Fruit fly (Drosophila melanogaster): ENCODE data around the gene CG42359.

CG42359 gene

DNA sequence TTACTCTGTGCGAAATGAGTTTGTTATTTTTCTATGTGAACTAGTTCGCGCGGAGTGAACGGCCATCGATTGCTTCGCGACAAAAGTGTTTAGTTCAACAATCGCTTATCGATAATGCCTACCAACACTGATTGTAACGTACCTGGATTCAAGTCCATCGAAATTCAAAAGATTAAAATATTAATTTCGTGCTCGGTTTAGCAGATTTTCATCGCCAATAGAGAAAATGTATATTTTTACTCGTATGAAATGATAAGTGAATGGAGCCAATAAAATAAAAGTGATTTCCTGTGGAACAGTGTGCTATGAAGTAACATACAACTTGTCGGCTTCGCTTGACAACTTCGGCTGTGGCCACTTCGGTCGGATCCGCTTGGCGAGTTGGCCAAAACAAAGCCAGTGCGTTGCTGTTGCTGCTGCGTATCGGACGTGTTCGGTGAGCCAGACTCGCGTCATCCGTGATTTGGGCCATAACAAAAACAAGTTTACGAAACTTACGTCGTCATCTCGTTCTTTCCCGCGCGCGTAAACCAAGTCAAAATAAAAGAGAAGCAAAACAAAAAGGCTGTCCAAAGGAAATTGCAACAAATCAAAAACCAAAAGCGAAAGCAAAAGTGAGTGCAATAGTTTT lies 18.3 kb upstream of the CG42359 start, which contains the start of the genes CG5555 and myd (continued):
- no peak for TF ChIP-seq CG15601 (tag; optimal IDR thresholded peaks at IDR 0.05)
- peak; percentile 32 for TF ChIP-seq corto (GFP tag; optimal IDR thresholded peaks at IDR 0.05)
- no peak for TF ChIP-seq CG10321 (GFP tag; IDR thresholded peaks at IDR 0.05)
- TF ChIP-seq Side (GFP tag; optimal IDR thresholded peaks at IDR 0.05): no peak
- TF ChIP-seq mld (GFP tag; IDR thresholded peaks at IDR 0.05; ENCODE audit: partially characterized antibody): peak; percentile 52; the same call in 1 of the 3 replicates
- TF ChIP-seq row (GFP tag; IDR thresholded peaks at IDR 0.05): peak; percentile 47; the same call in 1 of the 3 replicates
- TF ChIP-seq CG18619 (GFP tag; optimal IDR thresholded peaks at IDR 0.05): peak; percentile 21
- TF ChIP-seq CG8944 (GFP tag; optimal IDR thresholded peaks at IDR 0.05): no peak
- TF ChIP-seq Lpt (GFP tag; optimal IDR thresholded peaks at IDR 0.05): no peak
- no peak for TF ChIP-seq CG7987 (GFP tag; optimal IDR thresholded peaks at IDR 0.05)
- TF ChIP-seq CG9437 (GFP tag; optimal IDR thresholded peaks at IDR 0.05): no peak
- TF ChIP-seq CG15269 (tag; optimal IDR thresholded peaks at IDR 0.05): no peak
- TF ChIP-seq cg (GFP tag; optimal IDR thresholded peaks at IDR 0.05): no peak
- peak; percentile 50 for TF ChIP-seq HmgZ (tag; optimal IDR thresholded peaks at IDR 0.05)
- TF ChIP-seq B-H2 (GFP tag; optimal IDR thresholded peaks at IDR 0.05): peak; percentile 59
- TF ChIP-seq shn (GFP tag; optimal IDR thresholded peaks at IDR 0.05): peak; percentile 13
- TF ChIP-seq Ptx1 (GFP tag; IDR thresholded peaks at IDR 0.05): no peak
- peak; percentile 0 for TF ChIP-seq CG10147 (GFP tag; optimal IDR thresholded peaks at IDR 0.05)
- TF ChIP-seq CG7839 (tag; optimal IDR thresholded peaks at IDR 0.05): peak; percentile 59
- peak; percentile 21 for TF ChIP-seq CG11398 (GFP tag; optimal IDR thresholded peaks at IDR 0.05)
- TF ChIP-seq CG4707 (GFP tag; optimal IDR thresholded peaks at IDR 0.05): no peak
- no peak for TF ChIP-seq ewg (GFP tag; optimal IDR thresholded peaks at IDR 0.05)
- TF ChIP-seq Jarid2 (GFP tag; optimal IDR thresholded peaks at IDR 0.05): peak; percentile 65
- TF ChIP-seq YL-1 (GFP tag; optimal IDR thresholded peaks at IDR 0.05): peak; percentile 44
- TF ChIP-seq Camta (GFP tag; optimal IDR thresholded peaks at IDR 0.05): peak; percentile 28
- no peak for TF ChIP-seq jigr1 (GFP tag; IDR thresholded peaks at IDR 0.05)
- TF ChIP-seq tll (GFP tag; optimal IDR thresholded peaks at IDR 0.05): no peak
- TF ChIP-seq dati (GFP tag; IDR thresholded peaks at IDR 0.05): no peak
- TF ChIP-seq Hmr (GFP tag; optimal IDR thresholded peaks at IDR 0.05): peak; percentile 60
- TF ChIP-seq CG16779 (GFP tag; IDR thresholded peaks at IDR 0.05): no peak
- peak; percentile 96 for TF ChIP-seq CG5180 (GFP tag; optimal IDR thresholded peaks at IDR 0.05)
- TF ChIP-seq D (optimal IDR thresholded peaks at IDR 0.05): no peak
- no peak for TF ChIP-seq D (GFP tag; optimal IDR thresholded peaks at IDR 0.05)
- no peak for TF ChIP-seq CG9215 (GFP tag; IDR thresholded peaks at IDR 0.05)
- TF ChIP-seq fd64A (GFP tag; optimal IDR thresholded peaks at IDR 0.05): no peak
- TF ChIP-seq nerfin-2 (GFP tag; IDR thresholded peaks at IDR 0.05; ENCODE audit: partially characterized antibody): peak; percentile 76
- TF ChIP-seq CG13624 (GFP tag; optimal IDR thresholded peaks at IDR 0.05): peak; percentile 67
- TF ChIP-seq CG31224 (GFP tag; IDR thresholded peaks at IDR 0.05): peak; percentile 42; the same call in 1 of the 2 replicates
- TF ChIP-seq bowl (GFP tag; IDR thresholded peaks at IDR 0.05): peak; percentile 19; the same call in 1 of the 2 replicates
- TF ChIP-seq Oaz (GFP tag; IDR thresholded peaks at IDR 0.05): no peak
- TF ChIP-seq Nf-YA (GFP tag; IDR thresholded peaks at IDR 0.05): no peak
- peak; percentile 93 for TF ChIP-seq Med (GFP tag)
- TF ChIP-seq Doc3 (GFP tag; IDR thresholded peaks at IDR 0.05; ENCODE audit: partially characterized antibody): peak; percentile 71; the same call in 2 of the 3 replicates
- TF ChIP-seq CG3065 (GFP tag; optimal IDR thresholded peaks at IDR 0.05): no peak
- TF ChIP-seq Myb (GFP tag; optimal IDR thresholded peaks at IDR 0.05): peak; percentile 90
- TF ChIP-seq CG2116 (GFP tag; optimal IDR thresholded peaks at IDR 0.05): peak; percentile 91
- TF ChIP-seq CG14710 (tag; optimal IDR thresholded peaks at IDR 0.05): peak; percentile 26
- peak; percentile 69; the same call in 1 of the 2 replicates for TF ChIP-seq amos (GFP tag; IDR thresholded peaks at IDR 0.05; ENCODE audit: partially characterized antibody)
- TF ChIP-seq zen2 (GFP tag; IDR thresholded peaks at IDR 0.05; ENCODE audit: partially characterized antibody): peak; percentile 36; the same call in 2 of the 3 replicates
